Fruit fly (Drosophila melanogaster) whole organism, prepupa: Measurements from ENCODE around the gene MED15.

Experiments used
- CG10631 ChIP-seq: fragments of 200-800 bp; sonication (Bioruptor generic); optimal IDR thresholded peaks from 2 replicates; lab custom pipeline; 2016; ENCODE audit warnings: missing biosample characterization, missing genetic modification characterization
- CG10669 ChIP-seq: fragments of 200-800 bp; sonication (Bioruptor generic); optimal IDR thresholded peaks from 3 replicates; lab custom pipeline; 2018; ENCODE audit warnings: missing biosample characterization, mild to moderate bottlenecking, missing genetic modification characterization, moderate library complexity
- CG11762 ChIP-seq: fragments of 200-800 bp; sonication (Bioruptor generic); optimal IDR thresholded peaks from 3 replicates; lab custom pipeline; 2016; ENCODE audit warnings: missing biosample characterization, missing genetic modification characterization; ENCODE audit not compliant: insufficient read depth
- CG4318 ChIP-seq: fragments of 200-800 bp; sonication (Bioruptor generic); optimal IDR thresholded peaks from 3 replicates; lab custom pipeline; 2017; ENCODE audit warnings: missing biosample characterization, mild to moderate bottlenecking, missing genetic modification characterization
- CG6163 ChIP-seq: fragments of 200-800 bp; sonication (Bioruptor generic); IDR thresholded peaks from 3 replicates; pipeline ENCODE4 v1.3.6; 2022; ENCODE audit warnings: missing biosample characterization, missing genetic modification characterization
- CG6276 ChIP-seq: fragments of 200-800 bp; sonication (Bioruptor generic); optimal IDR thresholded peaks from 2 replicates; lab custom pipeline; 2017; ENCODE audit warnings: missing biosample characterization, mild to moderate bottlenecking, missing genetic modification characterization
- CG8632 ChIP-seq: fragments of 200-800 bp; sonication (Bioruptor generic); optimal IDR thresholded peaks from 3 replicates; lab custom pipeline; 2016; ENCODE audit warnings: missing biosample characterization, missing genetic modification characterization
- Met ChIP-seq: fragments of 200-800 bp; sonication (Bioruptor generic); optimal IDR thresholded peaks from 3 replicates; lab custom pipeline; 2016; ENCODE audit warnings: missing biosample characterization, missing genetic modification characterization
- Sox14 ChIP-seq: fragments of 200-800 bp; sonication (Bioruptor generic); optimal IDR thresholded peaks from 3 replicates; lab custom pipeline; 2016; ENCODE audit warnings: missing biosample characterization, missing genetic modification characterization
- acj6 ChIP-seq: fragments of 200-800 bp; sonication (Bioruptor generic); optimal IDR thresholded peaks from 3 replicates; lab custom pipeline; 2016; ENCODE audit warnings: missing biosample characterization, missing genetic modification characterization
- fd85E ChIP-seq: fragments of 200-800 bp; sonication (Bioruptor generic); optimal IDR thresholded peaks from 3 replicates; lab custom pipeline; 2016; ENCODE audit warnings: missing biosample characterization, missing genetic modification characterization
- svp ChIP-seq: fragments of 200-800 bp; sonication (Bioruptor generic); peaks from one replicate; lab custom pipeline; 2016; ENCODE audit warnings: missing biosample characterization, missing genetic modification characterization

- peak; percentile 93 for TF ChIP-seq Sox14 (GFP tag; lab: Kevin White, UChicago)
- peak; percentile 42 for TF ChIP-seq CG6276
- TF ChIP-seq CG11762: peak; percentile 51
- TF ChIP-seq CG10631: peak; percentile 89
- TF ChIP-seq svp (GFP tag; lab: Kevin White, UChicago): peak; percentile 98
- TF ChIP-seq fd85E: peak; percentile 71
- TF ChIP-seq acj6 (GFP tag; lab: Kevin White, UChicago): peak; percentile 91
- TF ChIP-seq CG6163 (GFP tag; lab: Robert Waterston, UW): peak; percentile 89
- TF ChIP-seq CG8632 (GFP tag; lab: Kevin White, UChicago): peak; percentile 81
- peak; percentile 96 for TF ChIP-seq Met (GFP tag; lab: Kevin White, UChicago)
- TF ChIP-seq CG10669: peak; percentile 72
- TF ChIP-seq CG4318: peak; percentile 22
Observed at dm6 chr2L:429680-430484, 42.9 kb upstream of the MED15 start.
